Fruit fly (Drosophila melanogaster) whole organism, embryonic: ENCODE measurements around the gene CG34265.

Source experiments
- Ada2b ChIP-seq: fragments of 200-800 bp; sonication (Bioruptor generic); IDR thresholded peaks from 2 replicates; pipeline ENCODE4 v1.3.6; 2022; ENCODE audit warnings: missing biosample characterization, missing genetic modification characterization
- Atf-2 ChIP-seq: fragments of 200-800 bp; sonication (Bioruptor generic); optimal IDR thresholded peaks from 2 replicates; lab custom pipeline; 2016; ENCODE audit warnings: missing biosample characterization, missing genetic modification characterization
- Bdp1 ChIP-seq: fragments of 200-800 bp; sonication (Bioruptor generic); optimal IDR thresholded peaks from 3 replicates; lab custom pipeline; 2016; ENCODE audit warnings: missing biosample characterization, missing genetic modification characterization
- CG10147 ChIP-seq: fragments of 200-800 bp; sonication (Bioruptor generic); optimal IDR thresholded peaks from 2 replicates; lab custom pipeline; 2019; ENCODE audit warnings: missing biosample characterization, mild to moderate bottlenecking, missing genetic modification characterization, moderate library complexity
- CG1024 ChIP-seq: fragments of 200-800 bp; sonication (Bioruptor generic); IDR thresholded peaks from 2 replicates; pipeline ENCODE4 v1.3.6; 2022; ENCODE audit warnings: missing biosample characterization, missing genetic modification characterization
- CG10431 ChIP-seq: fragments of 200-800 bp; sonication (Bioruptor generic); optimal IDR thresholded peaks from 3 replicates; lab custom pipeline; 2018; ENCODE audit warnings: missing biosample characterization, mild to moderate bottlenecking, missing genetic modification characterization
- CG10543 ChIP-seq: fragments of 200-800 bp; sonication (Bioruptor generic); optimal IDR thresholded peaks from 3 replicates; lab custom pipeline; 2017; ENCODE audit warnings: missing biosample characterization, mild to moderate bottlenecking, missing genetic modification characterization, moderate library complexity
- CG11695 ChIP-seq: fragments of 200-800 bp; sonication (Bioruptor generic); IDR thresholded peaks from 3 replicates; pipeline ENCODE4 v1.3.6; 2022; ENCODE audit warnings: missing biosample characterization, missing genetic modification characterization
- CG13123 ChIP-seq: fragments of 200-800 bp; sonication (Bioruptor generic); optimal IDR thresholded peaks from 2 replicates; lab custom pipeline; 2016; ENCODE audit warnings: missing biosample characterization, missing genetic modification characterization
- CG14710 ChIP-seq: fragments of 200-800 bp; sonication (Bioruptor generic); optimal IDR thresholded peaks from 3 replicates; lab custom pipeline; 2019; ENCODE audit warnings: missing biosample characterization, mild to moderate bottlenecking, missing genetic modification characterization, moderate library complexity
- CG15696 ChIP-seq: fragments of 200-800 bp; sonication (Bioruptor generic); optimal IDR thresholded peaks from 2 replicates; lab custom pipeline; 2019; ENCODE audit warnings: missing biosample characterization, mild to moderate bottlenecking, missing genetic modification characterization, moderate library complexity
- CG1603 ChIP-seq: fragments of 200-800 bp; sonication (Bioruptor generic); optimal IDR thresholded peaks from 2 replicates; lab custom pipeline; 2019; ENCODE audit warnings: missing biosample characterization, mild to moderate bottlenecking, missing genetic modification characterization, moderate library complexity
- CG16779 ChIP-seq: fragments of 200-800 bp; sonication (Bioruptor generic); IDR thresholded peaks from 2 replicates; pipeline ENCODE4 v1.3.6; 2022; ENCODE audit warnings: missing biosample characterization, missing genetic modification characterization
- CG17359 ChIP-seq: fragments of 200-800 bp; sonication (Bioruptor generic); optimal IDR thresholded peaks from 3 replicates; lab custom pipeline; 2018; ENCODE audit warnings: missing biosample characterization, mild to moderate bottlenecking, missing genetic modification characterization, moderate library complexity
- CG17912 ChIP-seq: fragments of 200-800 bp; sonication (Bioruptor generic); optimal IDR thresholded peaks from 2 replicates; lab custom pipeline; 2018; ENCODE audit warnings: missing biosample characterization, mild to moderate bottlenecking, missing genetic modification characterization
- CG18476 ChIP-seq: fragments of 200-800 bp; sonication (Bioruptor generic); optimal IDR thresholded peaks from 2 replicates; lab custom pipeline; 2016; ENCODE audit warnings: missing biosample characterization, mild to moderate bottlenecking, missing genetic modification characterization
- CG2889 ChIP-seq: fragments of 200-800 bp; sonication (Bioruptor generic); IDR thresholded peaks from 3 replicates; pipeline ENCODE4 v1.3.6; 2022; ENCODE audit warnings: missing biosample characterization, missing genetic modification characterization
- CG3065 ChIP-seq: fragments of 200-800 bp; sonication (Bioruptor generic); optimal IDR thresholded peaks from 2 replicates; lab custom pipeline; 2016; ENCODE audit warnings: missing biosample characterization, missing genetic modification characterization
- CG34224 ChIP-seq: fragments of 200-800 bp; sonication (Bioruptor generic); IDR thresholded peaks from 3 replicates; pipeline ENCODE4 v1.3.6; 2022; ENCODE audit warnings: missing biosample characterization, missing genetic modification characterization; ENCODE audit not compliant: partially characterized antibody
- CG34376 ChIP-seq: fragments of 200-800 bp; sonication (Bioruptor generic); optimal IDR thresholded peaks from 2 replicates; lab custom pipeline; 2018; ENCODE audit warnings: missing biosample characterization, mild to moderate bottlenecking, missing genetic modification characterization
- CG6689 ChIP-seq: fragments of 200-800 bp; sonication (Bioruptor generic); IDR thresholded peaks from 2 replicates; pipeline ENCODE4 v1.3.6; 2022; ENCODE audit warnings: missing biosample characterization, missing genetic modification characterization
- CG7745 ChIP-seq: fragments of 200-800 bp; sonication (Bioruptor generic); optimal IDR thresholded peaks from 2 replicates; lab custom pipeline; 2018; ENCODE audit warnings: missing biosample characterization, mild to moderate bottlenecking, missing genetic modification characterization, moderate library complexity
- CG7987 ChIP-seq: fragments of 200-800 bp; sonication (Bioruptor generic); optimal IDR thresholded peaks from 2 replicates; lab custom pipeline; 2018; ENCODE audit warnings: missing biosample characterization, mild to moderate bottlenecking, missing genetic modification characterization, moderate library complexity
- CG8478 ChIP-seq: fragments of >200 bp; optimal IDR thresholded peaks from 2 replicates; lab custom pipeline; 2018
- CG8924 ChIP-seq: fragments of 200-800 bp; optimal IDR thresholded peaks from 3 replicates; lab custom pipeline; 2019; ENCODE audit warnings: missing biosample characterization, mild to moderate bottlenecking, missing genetic modification characterization, moderate library complexity
- CHES-1-like ChIP-seq: fragments of 200-800 bp; sonication (Bioruptor generic); optimal IDR thresholded peaks from 2 replicates; lab custom pipeline; 2016; ENCODE audit warnings: missing biosample characterization, missing genetic modification characterization
- CrebB ChIP-seq: fragments of 200-800 bp; sonication (Bioruptor generic); optimal IDR thresholded peaks from 3 replicates; lab custom pipeline; 2018; ENCODE audit warnings: missing biosample characterization, mild to moderate bottlenecking, missing genetic modification characterization
- D19A ChIP-seq: fragments of 200-800 bp; optimal IDR thresholded peaks from 3 replicates; lab custom pipeline; 2019; ENCODE audit warnings: missing biosample characterization, mild to moderate bottlenecking, missing genetic modification characterization, moderate library complexity
- Fer2 ChIP-seq: fragments of 200-800 bp; sonication (Bioruptor generic); optimal IDR thresholded peaks from 2 replicates; lab custom pipeline; 2018; ENCODE audit warnings: missing biosample characterization, mild to moderate bottlenecking, missing genetic modification characterization, moderate library complexity
- Hey ChIP-seq: fragments of 200-800 bp; sonication (Bioruptor generic); optimal IDR thresholded peaks from 3 replicates; lab custom pipeline; 2018; ENCODE audit warnings: missing biosample characterization, mild to moderate bottlenecking, missing genetic modification characterization
- Kr ChIP-seq: fragments of 200-800 bp; sonication (Bioruptor generic); optimal IDR thresholded peaks from 2 replicates; lab custom pipeline; 2017; ENCODE audit warnings: missing biosample characterization, mild to moderate bottlenecking, missing genetic modification characterization
- MBD-R2 ChIP-seq: fragments of 200-800 bp; sonication (Bioruptor generic); IDR thresholded peaks from 2 replicates; pipeline ENCODE4 v1.3.6; 2022; ENCODE audit warnings: missing biosample characterization, missing genetic modification characterization
- Nf-YB ChIP-seq: fragments of 200-800 bp; sonication (Bioruptor generic); optimal IDR thresholded peaks from 3 replicates; lab custom pipeline; 2019; ENCODE audit warnings: missing biosample characterization, mild to moderate bottlenecking, missing genetic modification characterization, moderate library complexity
- Oaz ChIP-seq: fragments of 200-800 bp; sonication (Bioruptor generic); IDR thresholded peaks from 2 replicates; pipeline ENCODE4 v1.3.6; 2022; ENCODE audit warnings: missing biosample characterization, missing genetic modification characterization
- Six4 ChIP-seq: fragments of 200-800 bp; sonication (Bioruptor generic); optimal IDR thresholded peaks from 2 replicates; lab custom pipeline; 2016; ENCODE audit warnings: missing biosample characterization, missing genetic modification characterization
- YL-1 ChIP-seq: fragments of 200-800 bp; sonication (Bioruptor generic); optimal IDR thresholded peaks from 3 replicates; lab custom pipeline; 2017; ENCODE audit warnings: missing biosample characterization, mild to moderate bottlenecking, missing genetic modification characterization
- abd-A ChIP-seq: fragments of 200-800 bp; sonication (Bioruptor generic); optimal IDR thresholded peaks from 3 replicates; lab custom pipeline; 2019; ENCODE audit warnings: missing biosample characterization, mild to moderate bottlenecking, missing genetic modification characterization, moderate library complexity
- cad ChIP-seq: fragments of >200 bp; optimal IDR thresholded peaks from 2 replicates; lab custom pipeline; 2017; ENCODE audit warnings: missing biosample characterization, missing genetic modification characterization
- chif ChIP-seq, 2 experiments: fragments of 200-800 bp; sonication (Bioruptor generic); optimal IDR thresholded peaks; 3 replicates each; lab custom pipeline; 2016; ENCODE audit warnings: missing biosample characterization in 2 of 2, missing genetic modification characterization in 2 of 2
- gcm2 ChIP-seq: fragments of 200-800 bp; sonication (Bioruptor generic); optimal IDR thresholded peaks from 2 replicates; lab custom pipeline; 2016; ENCODE audit warnings: missing biosample characterization, missing genetic modification characterization
- gsb-n ChIP-seq: fragments of 200-800 bp; sonication (Bioruptor generic); optimal IDR thresholded peaks from 3 replicates; lab custom pipeline; 2018; ENCODE audit warnings: missing biosample characterization, mild to moderate bottlenecking, missing genetic modification characterization
- klu ChIP-seq: fragments of 200-800 bp; sonication (Bioruptor generic); IDR thresholded peaks from 2 replicates; pipeline ENCODE4 v1.3.6; 2022; ENCODE audit warnings: missing biosample characterization, missing genetic modification characterization
- luna ChIP-seq: fragments of 200-800 bp; sonication (Bioruptor generic); optimal IDR thresholded peaks from 2 replicates; lab custom pipeline; 2016; ENCODE audit warnings: missing biosample characterization, missing genetic modification characterization
- nau ChIP-seq: fragments of 200-800 bp; sonication (Bioruptor generic); optimal IDR thresholded peaks from 3 replicates; lab custom pipeline; 2017; ENCODE audit warnings: missing biosample characterization, mild to moderate bottlenecking, missing genetic modification characterization, missing genetic modification reagents
- otp ChIP-seq: fragments of 200-800 bp; sonication (Bioruptor generic); IDR thresholded peaks from 3 replicates; pipeline ENCODE4, ENCODE4 v1.3.6; 2022; ENCODE audit warnings: missing biosample characterization, missing genetic modification characterization
- shn ChIP-seq: fragments of 200-800 bp; sonication (Bioruptor generic); optimal IDR thresholded peaks from 3 replicates; lab custom pipeline; 2016; ENCODE audit warnings: missing biosample characterization, missing genetic modification characterization
- sim ChIP-seq: fragments of 200-800 bp; sonication (Bioruptor generic); IDR thresholded peaks from 2 replicates; pipeline ENCODE4 v1.3.6; 2022; ENCODE audit warnings: missing biosample characterization, missing genetic modification characterization
- sisA ChIP-seq: fragments of 200-800 bp; sonication (Bioruptor generic); IDR thresholded peaks from 2 replicates; pipeline ENCODE4 v1.3.6; 2022; ENCODE audit warnings: missing biosample characterization, missing genetic modification characterization
- slbo ChIP-seq: fragments of 200-800 bp; sonication (Bioruptor generic); IDR thresholded peaks from 2 replicates; pipeline ENCODE4 v1.3.6; 2022; ENCODE audit warnings: missing biosample characterization, missing genetic modification characterization
- sna ChIP-seq: fragments of 200-800 bp; sonication (Bioruptor generic); IDR thresholded peaks from 2 replicates; pipeline ENCODE4 v1.3.6; 2022; ENCODE audit warnings: missing biosample characterization, missing genetic modification characterization; ENCODE audit not compliant: partially characterized antibody
- tup ChIP-seq: fragments of 200-800 bp; sonication (Bioruptor generic); optimal IDR thresholded peaks from 2 replicates; lab custom pipeline; 2016; ENCODE audit warnings: missing biosample characterization, mild to moderate bottlenecking, missing genetic modification characterization, moderate library complexity
- vnd ChIP-seq: fragments of 200-800 bp; sonication (Bioruptor generic); IDR thresholded peaks from 3 replicates; pipeline ENCODE4 v1.3.6; 2022; ENCODE audit warnings: missing biosample characterization, missing genetic modification characterization; ENCODE audit not compliant: partially characterized antibody

Gene CG34265

DNA sequence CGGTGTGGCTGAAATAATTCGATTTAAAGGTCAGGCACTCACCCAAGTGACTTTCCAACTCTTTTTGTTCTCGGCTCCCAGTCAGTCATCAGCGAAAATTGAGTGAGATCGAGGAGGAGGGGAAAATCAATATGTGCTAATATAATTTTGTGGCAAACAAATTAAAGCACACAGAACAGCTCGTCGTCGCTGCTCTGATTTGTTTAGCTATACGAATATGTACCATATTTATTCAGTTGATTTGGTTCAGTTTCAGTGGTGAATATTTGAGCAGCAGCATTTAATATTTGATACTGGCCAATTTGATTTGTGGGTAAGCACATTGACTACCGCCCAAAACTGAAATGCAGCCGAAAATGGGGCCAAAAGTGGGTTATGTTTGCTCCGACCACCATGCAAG is 37.2 kb downstream of the CG34265 start (continued):
- TF ChIP-seq CG16779 (GFP tag; lab: Robert Waterston, UW) (no peak), CG17359 (tag; lab: Kevin White, UChicago) (no peak), CG3065 (GFP tag; lab: Kevin White, UChicago) (no peak), CG8924 (tag; lab: Kevin White, UChicago) (peak; percentile 5), gcm2 (GFP tag; lab: Kevin White, UChicago) (no peak), YL-1 (GFP tag; lab: Kevin White, UChicago) (no peak), sisA (GFP tag; lab: Robert Waterston, UW) (no peak), otp (GFP tag; lab: Robert Waterston, UW) (no peak), gsb-n (tag; lab: Kevin White, UChicago) (peak; percentile 30), CHES-1-like (GFP tag; lab: Kevin White, UChicago) (peak; percentile 19), Hey (tag; lab: Kevin White, UChicago) (no peak), CG10543 (GFP tag; lab: Kevin White, UChicago) (no peak), CrebB (tag; lab: Kevin White, UChicago) (peak; percentile 30), Nf-YB (peak; percentile 8), CG34224 (no peak), CG7987 (GFP tag; lab: Kevin White, UChicago) (peak; percentile 67), CG18476 (GFP tag; lab: Kevin White, UChicago) (no peak), abd-A (no peak), CG1603 (peak; percentile 70), CG2889 (GFP tag; lab: Robert Waterston, UW) (no peak), CG10147 (no peak), CG7745 (no peak), vnd (GFP tag; lab: Robert Waterston, UW) (no peak), MBD-R2 (GFP tag; lab: Robert Waterston, UW) (no peak), Ada2b (GFP tag; lab: Robert Waterston, UW) (no peak), CG6689 (no peak), sna (GFP tag; lab: Robert Waterston, UW) (no peak), slbo (GFP tag; lab: Robert Waterston, UW) (no peak), CG1024 (GFP tag; lab: Robert Waterston, UW) (no peak), CG34376 (GFP tag; lab: Kevin White, UChicago) (no peak), CG14710 (peak; percentile 30), CG10431 (GFP tag; lab: Kevin White, UChicago) (no peak), Kr (GFP tag; lab: Kevin White, UChicago) (no peak), tup (GFP tag; lab: Kevin White, UChicago) (no peak), Atf-2 (GFP tag; lab: Kevin White, UChicago) (no peak), cad (GFP tag; lab: Kevin White, UChicago) (no peak), nau (GFP tag; lab: Kevin White, UChicago) (peak; percentile 63), luna (no peak), chif (GFP tag; optimal IDR thresholded peaks at IDR 0.05; lab: Kevin White, UChicago) (peak in 1 of 2 experiments; percentile 27), D19A (tag; lab: Kevin White, UChicago) (no peak), CG11695 (GFP tag; lab: Robert Waterston, UW) (0 out of 3 replicates have a peak, but pooled peaks have one; percentile 11), CG15696 (no peak), CG8478 (lab: Kevin White, UChicago) (no peak), CG13123 (GFP tag; lab: Kevin White, UChicago) (peak; percentile 24), CG17912 (no peak), Bdp1 (GFP tag; lab: Kevin White, UChicago) (peak; percentile 23), Six4 (GFP tag; lab: Kevin White, UChicago) (no peak), Fer2 (tag; lab: Kevin White, UChicago) (no peak), klu (no peak), shn (GFP tag; lab: Kevin White, UChicago) (peak; percentile 5), Oaz (no peak), sim (GFP tag; lab: Robert Waterston, UW) (no peak)
